Fruit fly (Drosophila melanogaster) whole organism, adult: Measurements from ENCODE around the gene eIF4E4.
A peak's percentile ranks its signal among the peaks of the same experiment; 100 is the strongest.

ENCODE experiments used
- CG11617 ChIP-seq: fragments of 200-800 bp; sonication (Bioruptor generic); optimal IDR thresholded peaks from 2 replicates; lab custom pipeline; 2017; ENCODE audit warnings: mild to moderate bottlenecking, missing biosample characterization, missing genetic modification reagents, missing genetic modification characterization
- CG1620 ChIP-seq: fragments of 200-800 bp; sonication (Bioruptor generic); optimal IDR thresholded peaks from 2 replicates; lab custom pipeline; 2016; ENCODE audit warnings: missing biosample characterization, missing genetic modification characterization
- CG7101 ChIP-seq: fragments of 200-800 bp; sonication (Bioruptor generic); optimal IDR thresholded peaks from 2 replicates; lab custom pipeline; 2018; ENCODE audit warnings: missing biosample characterization, mild to moderate bottlenecking, missing genetic modification characterization, moderate library complexity
- Crg-1 ChIP-seq: fragments of 200-800 bp; sonication (Bioruptor generic); optimal IDR thresholded peaks from 2 replicates; lab custom pipeline; 2016; ENCODE audit warnings: missing biosample characterization, missing genetic modification characterization
- Hr96 ChIP-seq: fragments of 200-800 bp; sonication (Bioruptor generic); optimal IDR thresholded peaks from 2 replicates; lab custom pipeline; 2016; ENCODE audit warnings: missing biosample characterization, missing genetic modification characterization
- bab1 ChIP-seq: fragments of 200-800 bp; sonication (Bioruptor generic); optimal IDR thresholded peaks from 3 replicates; lab custom pipeline; 2019; ENCODE audit warnings: missing biosample characterization, mild to moderate bottlenecking, missing genetic modification characterization, moderate library complexity
- cic ChIP-seq: fragments of 200-800 bp; sonication (Bioruptor generic); optimal IDR thresholded peaks from 2 replicates; lab custom pipeline; 2017; ENCODE audit warnings: missing biosample characterization, mild to moderate bottlenecking, missing genetic modification characterization, moderate library complexity
- cnc ChIP-seq, 2 experiments: fragments of >200 bp; optimal IDR thresholded peaks; 2 replicates each; lab custom pipeline; 2017
- kay ChIP-seq: fragments of 200-800 bp; sonication (Bioruptor generic); peaks from one replicate; lab custom pipeline; 2016; ENCODE audit warnings: missing biosample characterization, missing genetic modification characterization, borderline replicate concordance
- ovo ChIP-seq: fragments of 200-800 bp; sonication (Bioruptor generic); optimal IDR thresholded peaks from 2 replicates; lab custom pipeline; 2016; ENCODE audit warnings: missing biosample characterization, missing genetic modification characterization
- pad ChIP-seq: fragments of 200-800 bp; sonication (Bioruptor generic); optimal IDR thresholded peaks from 3 replicates; lab custom pipeline; 2017; ENCODE audit warnings: missing biosample characterization, missing genetic modification characterization, mild to moderate bottlenecking, moderate library complexity, missing genetic modification reagents
- toe ChIP-seq: fragments of 200-800 bp; sonication (Bioruptor generic); optimal IDR thresholded peaks from 2 replicates; lab custom pipeline; 2016; ENCODE audit warnings: missing biosample characterization, missing genetic modification characterization

eIF4E4 gene

DNA sequence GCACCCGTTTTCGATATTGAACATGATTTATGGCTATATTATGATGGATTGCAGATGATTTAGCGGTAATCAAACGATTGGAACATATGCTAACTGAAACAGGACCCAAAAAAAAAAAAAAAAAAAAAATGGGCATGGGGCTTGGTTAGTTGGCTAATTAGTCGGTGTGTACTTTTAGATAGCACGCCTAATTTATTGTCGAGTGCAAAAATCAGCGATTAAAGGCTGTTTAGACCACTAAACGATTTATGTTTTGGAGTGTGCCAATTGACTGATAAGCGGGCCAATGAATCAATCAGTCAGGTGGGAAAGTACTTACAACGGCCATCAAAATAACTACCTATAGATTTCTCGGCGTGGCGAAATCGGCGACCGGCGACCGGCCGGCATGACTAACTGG, 50.3 kb downstream of the eIF4E4 start:
- TF ChIP-seq pad (no peak), cic (GFP tag; lab: Kevin White, UChicago) (peak; percentile 37), Crg-1 (GFP tag; lab: Kevin White, UChicago) (no peak), bab1 (no peak), ovo (GFP tag; lab: Kevin White, UChicago) (no peak), toe (GFP tag; lab: Kevin White, UChicago) (no peak), Hr96 (GFP tag; lab: Kevin White, UChicago) (no peak), kay (GFP tag; lab: Kevin White, UChicago) (peak; percentile 2), CG11617 (no peak), cnc (optimal IDR thresholded peaks at IDR 0.05; lab: Kevin White, UChicago) (no peak), CG1620 (GFP tag; lab: Kevin White, UChicago) (no peak), CG7101 (no peak)
